Fruit fly (Drosophila melanogaster): ENCODE measurements around the gene CG32085.

CG32085 gene

dm6 chr3L:11683819-11684521, 3.8 kb upstream of the CG32085 start, which contains the start of gene Sugb (continued):
- TF ChIP-seq pita (GFP tag; optimal IDR thresholded peaks at IDR 0.05) (no peak), CG13624 (GFP tag; optimal IDR thresholded peaks at IDR 0.05) (peak; percentile 83), CG33213 (GFP tag; optimal IDR thresholded peaks at IDR 0.05) (peak; percentile 24), ewg (GFP tag; optimal IDR thresholded peaks at IDR 0.05) (peak; percentile 21), ci (GFP tag; IDR thresholded peaks at IDR 0.05) (peak; percentile 73; the same call in 2 of the 3 replicates), slp2 (GFP tag; optimal IDR thresholded peaks at IDR 0.05) (no peak), sc (optimal IDR thresholded peaks at IDR 0.05) (no peak), sc (GFP tag; optimal IDR thresholded peaks at IDR 0.05) (no peak), CG11560 (tag; IDR thresholded peaks at IDR 0.05) (no peak), CG3995 (GFP tag; optimal IDR thresholded peaks at IDR 0.05) (no peak), tll (GFP tag; optimal IDR thresholded peaks at IDR 0.05) (no peak), stc (GFP tag; IDR thresholded peaks at IDR 0.05) (no peak; the same call in 1 of the 2 replicates), Mrtf (GFP tag; IDR thresholded peaks at IDR 0.05) (no peak), CG32767 (GFP tag; IDR thresholded peaks at IDR 0.05) (no peak), CG18619 (GFP tag; optimal IDR thresholded peaks at IDR 0.05) (peak; percentile 54), CG6791 (GFP tag; IDR thresholded peaks at IDR 0.05; ENCODE audit: partially characterized antibody) (no peak), fd3F (GFP tag; optimal IDR thresholded peaks at IDR 0.05) (peak; percentile 55), abd-A (tag; optimal IDR thresholded peaks at IDR 0.05) (peak; percentile 78), sens-2 (GFP tag; IDR thresholded peaks at IDR 0.05) (peak; percentile 15; the same call in 1 of the 2 replicates), CG2129 (GFP tag; IDR thresholded peaks at IDR 0.05; ENCODE audit: partially characterized antibody) (peak; percentile 32), Poxn (GFP tag; IDR thresholded peaks at IDR 0.05) (no peak), run (tag; optimal IDR thresholded peaks at IDR 0.05) (peak; percentile 26), TFAM (GFP tag; optimal IDR thresholded peaks at IDR 0.05) (no peak), zen (tag; optimal IDR thresholded peaks at IDR 0.05) (no peak), CG3838 (GFP tag; optimal IDR thresholded peaks at IDR 0.05) (peak; percentile 56), Ets97D (GFP tag; optimal IDR thresholded peaks at IDR 0.05) (peak; percentile 54), mld (GFP tag; IDR thresholded peaks at IDR 0.05; ENCODE audit: partially characterized antibody) (no peak), danr (GFP tag; IDR thresholded peaks at IDR 0.05) (no peak), Usf (GFP tag; optimal IDR thresholded peaks at IDR 0.05) (no peak), amos (GFP tag; IDR thresholded peaks at IDR 0.05; ENCODE audit: partially characterized antibody) (peak; percentile 65; the same call in 1 of the 2 replicates), jing (GFP tag; optimal IDR thresholded peaks at IDR 0.05) (no peak), al (GFP tag; IDR thresholded peaks at IDR 0.05) (peak; percentile 58), B-H2 (GFP tag; optimal IDR thresholded peaks at IDR 0.05) (peak; percentile 82), btn (GFP tag; optimal IDR thresholded peaks at IDR 0.05) (no peak), wor (GFP tag; IDR thresholded peaks at IDR 0.05) (no peak), Atf3 (GFP tag; optimal IDR thresholded peaks at IDR 0.05) (peak; percentile 5), ken (GFP tag; IDR thresholded peaks at IDR 0.05) (0 out of 3 replicates have a peak, but pooled peaks have one; percentile 20), pan (optimal IDR thresholded peaks at IDR 0.05) (no peak), pan (GFP tag; optimal IDR thresholded peaks at IDR 0.05 in 1 of 2, IDR thresholded peaks at IDR 0.05 in 1 of 2) (peak in 1 of 2 experiments; percentile 53), HmgD (GFP tag; optimal IDR thresholded peaks at IDR 0.05) (no peak), CG17385 (GFP tag; optimal IDR thresholded peaks at IDR 0.05) (peak; percentile 61), H2.0 (GFP tag; IDR thresholded peaks at IDR 0.05) (peak; percentile 21; the same call in 1 of the 2 replicates), Jarid2 (GFP tag; optimal IDR thresholded peaks at IDR 0.05) (peak; percentile 56), knrl (GFP tag; IDR thresholded peaks at IDR 0.05; ENCODE audit: partially characterized antibody) (peak; percentile 66; the same call in 1 of the 3 replicates), CG15696 (tag; optimal IDR thresholded peaks at IDR 0.05) (peak; percentile 43), luna (GFP tag; optimal IDR thresholded peaks at IDR 0.05) (no peak), E2f1 (GFP tag; IDR thresholded peaks at IDR 0.05) (peak; percentile 41; the same call in 1 of the 2 replicates), Deaf1 (tag; optimal IDR thresholded peaks at IDR 0.05) (peak; percentile 97), corto (GFP tag; optimal IDR thresholded peaks at IDR 0.05) (peak; percentile 57), slbo (GFP tag; IDR thresholded peaks at IDR 0.05) (peak; percentile 80)

All from whole organism, embryonic.